In the genomic region with DNA sequence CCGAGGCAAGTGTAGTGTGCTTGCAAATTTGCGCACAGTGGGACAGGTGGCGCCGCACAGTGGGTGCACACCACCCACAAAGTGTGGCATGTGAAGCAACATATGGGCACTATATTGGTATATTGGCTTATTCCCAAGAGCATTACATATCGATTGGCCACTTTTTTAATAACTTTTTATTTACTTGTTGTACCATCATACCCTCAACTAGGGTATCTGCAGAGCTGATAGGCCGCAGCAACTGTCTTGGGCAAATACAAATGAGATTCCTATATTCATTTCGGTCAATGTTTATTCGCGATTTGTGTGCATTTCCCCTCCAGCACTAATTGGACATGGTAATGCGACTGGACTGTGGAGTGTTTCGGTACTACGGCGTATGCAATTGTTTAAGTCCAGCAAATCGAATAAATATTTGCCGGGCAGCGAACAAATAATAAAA, we compare ENCODE assay signal across 1 fruit fly cellular context.
A peak's percentile ranks its signal among the peaks of the same experiment; 100 is the strongest.
TF ChIP-seq lines count a peak whose summit lies in the region.

No protein-coding gene starts in this region.

TF ChIP-seq in whole organism, embryonic, 481 proteins besides CTCF, POLR2A, EP300 and RAD21 (continued from another document and continues in another):
- peak; percentile 67 for TF ChIP-seq Rx (GFP tag; IDR thresholded peaks at IDR 0.05; lab: Robert Waterston, UW)
- TF ChIP-seq CG2678 (tag; optimal IDR thresholded peaks at IDR 0.05; lab: Kevin White, UChicago): peak; percentile 59
- no peak for TF ChIP-seq Usf (GFP tag; optimal IDR thresholded peaks at IDR 0.05; lab: Kevin White, UChicago)
- peak; percentile 54 for TF ChIP-seq CG33557 (GFP tag; optimal IDR thresholded peaks at IDR 0.05; lab: Kevin White, UChicago)
- TF ChIP-seq CG17361 (GFP tag; IDR thresholded peaks at IDR 0.05; lab: Robert Waterston, UW): peak; percentile 71
- no peak for TF ChIP-seq ham (GFP tag; IDR thresholded peaks at IDR 0.05; lab: Robert Waterston, UW)
- no peak for TF ChIP-seq CG17385 (GFP tag; optimal IDR thresholded peaks at IDR 0.05; lab: Kevin White, UChicago)
- peak; percentile 54 for TF ChIP-seq ewg (GFP tag; optimal IDR thresholded peaks at IDR 0.05; lab: Kevin White, UChicago)
- TF ChIP-seq HLH4C (GFP tag; IDR thresholded peaks at IDR 0.05; lab: Robert Waterston, UW; ENCODE audit: partially characterized antibody): no peak
- TF ChIP-seq Dek (tag; optimal IDR thresholded peaks at IDR 0.05; lab: Kevin White, UChicago): no peak
- peak; percentile 55 for TF ChIP-seq CG11398 (GFP tag; optimal IDR thresholded peaks at IDR 0.05; lab: Kevin White, UChicago)
- TF ChIP-seq cato (GFP tag; optimal IDR thresholded peaks at IDR 0.05; lab: Kevin White, UChicago; ENCODE audit: borderline replicate concordance): peak; percentile 20
- TF ChIP-seq Atf3 (GFP tag; optimal IDR thresholded peaks at IDR 0.05; lab: Kevin White, UChicago): no peak
- TF ChIP-seq CG30431 (GFP tag; optimal IDR thresholded peaks at IDR 0.05; lab: Kevin White, UChicago): peak; percentile 17
- peak; percentile 44 for TF ChIP-seq tap (tag; optimal IDR thresholded peaks at IDR 0.05; lab: Kevin White, UChicago)
- TF ChIP-seq ftz-f1 (GFP tag; optimal IDR thresholded peaks at IDR 0.05; lab: Kevin White, UChicago): no peak
- TF ChIP-seq CG15269 (tag; optimal IDR thresholded peaks at IDR 0.05; lab: Kevin White, UChicago): peak; percentile 33
- TF ChIP-seq CG7987 (GFP tag; optimal IDR thresholded peaks at IDR 0.05; lab: Kevin White, UChicago): peak; percentile 36
- TF ChIP-seq chn (GFP tag; optimal IDR thresholded peaks at IDR 0.05; lab: Kevin White, UChicago): no peak
- no peak for TF ChIP-seq CG4854 (GFP tag; optimal IDR thresholded peaks at IDR 0.05; lab: Kevin White, UChicago)
- no peak; the same call in 1 of the 2 replicates for TF ChIP-seq MBD-R2 (GFP tag; IDR thresholded peaks at IDR 0.05; lab: Robert Waterston, UW)
- peak; percentile 64 for TF ChIP-seq CG17359 (tag; optimal IDR thresholded peaks at IDR 0.05; lab: Kevin White, UChicago)
- TF ChIP-seq Nf-YC (tag; optimal IDR thresholded peaks at IDR 0.05; lab: Kevin White, UChicago): no peak
- TF ChIP-seq HHEX (GFP tag; optimal IDR thresholded peaks at IDR 0.05; lab: Kevin White, UChicago): peak; percentile 28
- no peak for TF ChIP-seq gfzf (GFP tag; optimal IDR thresholded peaks at IDR 0.05; lab: Kevin White, UChicago)
- TF ChIP-seq lov (optimal IDR thresholded peaks at IDR 0.05; lab: Kevin White, UChicago): no peak
- TF ChIP-seq lov (GFP tag; IDR thresholded peaks at IDR 0.05; lab: Robert Waterston, UW): 0 out of 3 replicates have a peak, but pooled peaks have one; percentile 15
- TF ChIP-seq inv (GFP tag; IDR thresholded peaks at IDR 0.05; lab: Robert Waterston, UW; ENCODE audit: partially characterized antibody): no peak
- TF ChIP-seq CoRest (tag; optimal IDR thresholded peaks at IDR 0.05; lab: Kevin White, UChicago): peak; percentile 37
- TF ChIP-seq CG16815 (GFP tag; optimal IDR thresholded peaks at IDR 0.05; lab: Kevin White, UChicago): no peak
- no peak for TF ChIP-seq bowl (GFP tag; IDR thresholded peaks at IDR 0.05; lab: Robert Waterston, UW)
- TF ChIP-seq CG7556 (GFP tag; optimal IDR thresholded peaks at IDR 0.05; lab: Kevin White, UChicago): peak; percentile 11
- TF ChIP-seq tin (GFP tag; optimal IDR thresholded peaks at IDR 0.05; lab: Kevin White, UChicago): peak; percentile 36
- TF ChIP-seq kni (GFP tag; optimal IDR thresholded peaks at IDR 0.05; lab: Kevin White, UChicago): no peak
- peak; percentile 26 for TF ChIP-seq CG2120 (GFP tag; optimal IDR thresholded peaks at IDR 0.05; lab: Kevin White, UChicago)
- no peak for TF ChIP-seq Hey (tag; optimal IDR thresholded peaks at IDR 0.05; lab: Kevin White, UChicago)
- 0 out of 2 replicates have a peak, but pooled peaks have one; percentile 25 for TF ChIP-seq E2f1 (GFP tag; IDR thresholded peaks at IDR 0.05; lab: Robert Waterston, UW)
- peak in 1 of 2 experiments; percentile 42 for TF ChIP-seq eve (GFP tag; optimal IDR thresholded peaks at IDR 0.05; lab: Kevin White, UChicago)
- peak; percentile 64; the same call in 1 of the 2 replicates for TF ChIP-seq CG14014 (GFP tag; IDR thresholded peaks at IDR 0.05; lab: Robert Waterston, UW)
- TF ChIP-seq Stat92E (GFP tag; optimal IDR thresholded peaks at IDR 0.05; lab: Kevin White, UChicago): no peak
- peak; percentile 27 for TF ChIP-seq Spps (tag; optimal IDR thresholded peaks at IDR 0.05; lab: Kevin White, UChicago)
- no peak for TF ChIP-seq B-H2 (GFP tag; optimal IDR thresholded peaks at IDR 0.05; lab: Kevin White, UChicago)
- peak; percentile 49; the same call in 1 of the 2 replicates for TF ChIP-seq CG14667 (GFP tag; IDR thresholded peaks at IDR 0.05; lab: Robert Waterston, UW)
- no peak for TF ChIP-seq amos (GFP tag; IDR thresholded peaks at IDR 0.05; lab: Robert Waterston, UW; ENCODE audit: partially characterized antibody)
- TF ChIP-seq Doc2 (GFP tag; IDR thresholded peaks at IDR 0.05; lab: Robert Waterston, UW): no peak
- peak; percentile 41 for TF ChIP-seq HLHmδ (GFP tag; optimal IDR thresholded peaks at IDR 0.05; lab: Kevin White, UChicago)
- TF ChIP-seq CG31224 (GFP tag; IDR thresholded peaks at IDR 0.05; lab: Robert Waterston, UW): peak; percentile 24; the same call in 1 of the 2 replicates
- no peak for TF ChIP-seq CG13894 (tag; optimal IDR thresholded peaks at IDR 0.05; lab: Kevin White, UChicago)
- TF ChIP-seq sd (tag; optimal IDR thresholded peaks at IDR 0.05; lab: Kevin White, UChicago): no peak
- no peak for TF ChIP-seq vfl (GFP tag; optimal IDR thresholded peaks at IDR 0.05; lab: Kevin White, UChicago)
- TF ChIP-seq CG12155 (GFP tag; optimal IDR thresholded peaks at IDR 0.05; lab: Kevin White, UChicago): no peak
- TF ChIP-seq CG15514 (GFP tag; optimal IDR thresholded peaks at IDR 0.05; lab: Kevin White, UChicago): peak; percentile 6
- no peak for TF ChIP-seq CG12744 (GFP tag; optimal IDR thresholded peaks at IDR 0.05; lab: Kevin White, UChicago)
- TF ChIP-seq eyg (GFP tag; optimal IDR thresholded peaks at IDR 0.05; lab: Kevin White, UChicago): peak; percentile 48
- TF ChIP-seq tna (GFP tag; IDR thresholded peaks at IDR 0.05; lab: Robert Waterston, UW; ENCODE audit: partially characterized antibody): no peak
- peak; percentile 55; the same call in 1 of the 2 replicates for TF ChIP-seq vvl (GFP tag; IDR thresholded peaks at IDR 0.05; lab: Robert Waterston, UW)
- TF ChIP-seq CG8924 (tag; optimal IDR thresholded peaks at IDR 0.05; lab: Kevin White, UChicago): no peak
- no peak for TF ChIP-seq D (optimal IDR thresholded peaks at IDR 0.05; lab: Kevin White, UChicago)
- TF ChIP-seq D (GFP tag; optimal IDR thresholded peaks at IDR 0.05; lab: Kevin White, UChicago): peak; percentile 62
- TF ChIP-seq CG2129 (GFP tag; IDR thresholded peaks at IDR 0.05; lab: Robert Waterston, UW; ENCODE audit: partially characterized antibody): no peak
- peak; percentile 6 for TF ChIP-seq CG10274 (GFP tag; optimal IDR thresholded peaks at IDR 0.05; lab: Kevin White, UChicago)
- TF ChIP-seq gem (tag; optimal IDR thresholded peaks at IDR 0.05; lab: Kevin White, UChicago): peak; percentile 67
- TF ChIP-seq Poxn (GFP tag; IDR thresholded peaks at IDR 0.05; lab: Robert Waterston, UW): no peak
- TF ChIP-seq NfI (GFP tag; optimal IDR thresholded peaks at IDR 0.05; lab: Kevin White, UChicago): no peak
- TF ChIP-seq disco-r (GFP tag; optimal IDR thresholded peaks at IDR 0.05; lab: Kevin White, UChicago): peak; percentile 15
- TF ChIP-seq CG7357 (GFP tag; IDR thresholded peaks at IDR 0.05; lab: Robert Waterston, UW): 0 out of 3 replicates have a peak, but pooled peaks have one; percentile 36
- TF ChIP-seq CG17328 (GFP tag; IDR thresholded peaks at IDR 0.05; lab: Robert Waterston, UW): no peak; the same call in none of the 2 replicates
- no peak for TF ChIP-seq CG18599 (GFP tag; optimal IDR thresholded peaks at IDR 0.05; lab: Kevin White, UChicago)
- no peak for TF ChIP-seq CG3995 (GFP tag; optimal IDR thresholded peaks at IDR 0.05; lab: Kevin White, UChicago)
- TF ChIP-seq CG13287 (GFP tag; IDR thresholded peaks at IDR 0.05; lab: Robert Waterston, UW; ENCODE audit: partially characterized antibody): no peak
- peak; percentile 25 for TF ChIP-seq CG6254 (GFP tag; optimal IDR thresholded peaks at IDR 0.05; lab: Kevin White, UChicago)
- no peak for TF ChIP-seq CG34224 (GFP tag; IDR thresholded peaks at IDR 0.05; lab: Robert Waterston, UW; ENCODE audit: partially characterized antibody)
- peak; percentile 52; the same call in 1 of the 2 replicates for TF ChIP-seq CG6689 (GFP tag; IDR thresholded peaks at IDR 0.05; lab: Robert Waterston, UW)
- TF ChIP-seq gce (GFP tag; IDR thresholded peaks at IDR 0.05; lab: Robert Waterston, UW): no peak
- peak; percentile 43; the same call in 1 of the 3 replicates for TF ChIP-seq so (GFP tag; IDR thresholded peaks at IDR 0.05; lab: Robert Waterston, UW)
- TF ChIP-seq CG10543 (GFP tag; optimal IDR thresholded peaks at IDR 0.05; lab: Kevin White, UChicago): no peak
- TF ChIP-seq CG3163 (GFP tag; optimal IDR thresholded peaks at IDR 0.05; lab: Kevin White, UChicago): no peak
- no peak for TF ChIP-seq kah (GFP tag; optimal IDR thresholded peaks at IDR 0.05; lab: Kevin White, UChicago)
- TF ChIP-seq abd-A (tag; optimal IDR thresholded peaks at IDR 0.05; lab: Kevin White, UChicago): no peak
- no peak for TF ChIP-seq sens-2 (GFP tag; IDR thresholded peaks at IDR 0.05; lab: Robert Waterston, UW)
- no peak for TF ChIP-seq Mad (GFP tag; optimal IDR thresholded peaks at IDR 0.05; lab: Kevin White, UChicago)
- TF ChIP-seq wor (GFP tag; IDR thresholded peaks at IDR 0.05; lab: Robert Waterston, UW): peak; percentile 64
- TF ChIP-seq CG30403 (GFP tag; optimal IDR thresholded peaks at IDR 0.05; lab: Kevin White, UChicago): peak; percentile 32
- no peak for TF ChIP-seq Hmr (GFP tag; optimal IDR thresholded peaks at IDR 0.05; lab: Kevin White, UChicago)
- TF ChIP-seq H2.0 (GFP tag; IDR thresholded peaks at IDR 0.05; lab: Robert Waterston, UW): 0 out of 2 replicates have a peak, but pooled peaks have one; percentile 37
- peak; percentile 27 for TF ChIP-seq CG15601 (tag; optimal IDR thresholded peaks at IDR 0.05; lab: Kevin White, UChicago)
- TF ChIP-seq CG9876 (GFP tag; optimal IDR thresholded peaks at IDR 0.05; lab: Kevin White, UChicago): peak; percentile 28
- peak; percentile 64 for TF ChIP-seq CG6813 (GFP tag; optimal IDR thresholded peaks at IDR 0.05; lab: Kevin White, UChicago)
- no peak for TF ChIP-seq CG7372 (GFP tag; IDR thresholded peaks at IDR 0.05; lab: Robert Waterston, UW)
- TF ChIP-seq az2 (GFP tag; optimal IDR thresholded peaks at IDR 0.05; lab: Kevin White, UChicago): peak; percentile 43
- TF ChIP-seq Pdp1 (GFP tag; optimal IDR thresholded peaks at IDR 0.05; lab: Kevin White, UChicago): peak; percentile 45 to 64
- no peak for TF ChIP-seq Opbp (GFP tag; IDR thresholded peaks at IDR 0.05; lab: Robert Waterston, UW; ENCODE audit: partially characterized antibody)
- no peak for TF ChIP-seq CG7745 (tag; optimal IDR thresholded peaks at IDR 0.05; lab: Kevin White, UChicago)
- peak; percentile 18 for TF ChIP-seq shn (GFP tag; optimal IDR thresholded peaks at IDR 0.05; lab: Kevin White, UChicago)
- peak; percentile 52 for TF ChIP-seq CG9727 (GFP tag; optimal IDR thresholded peaks at IDR 0.05; lab: Kevin White, UChicago)
- TF ChIP-seq tio (GFP tag; optimal IDR thresholded peaks at IDR 0.05; lab: Kevin White, UChicago): peak; percentile 25
- TF ChIP-seq slbo (GFP tag; IDR thresholded peaks at IDR 0.05; lab: Robert Waterston, UW): peak; percentile 68
- TF ChIP-seq twi (tag; optimal IDR thresholded peaks at IDR 0.05; lab: Kevin White, UChicago): no peak
- TF ChIP-seq ro (GFP tag; IDR thresholded peaks at IDR 0.05; lab: Robert Waterston, UW): no peak
- peak; percentile 52; the same call in 1 of the 3 replicates for TF ChIP-seq ase (GFP tag; IDR thresholded peaks at IDR 0.05; lab: Robert Waterston, UW)
- TF ChIP-seq fru (optimal IDR thresholded peaks at IDR 0.05; lab: Kevin White, UChicago): no peak
- 0 out of 2 replicates have a peak, but pooled peaks have one; percentile 18 for TF ChIP-seq ranshi (GFP tag; IDR thresholded peaks at IDR 0.05; lab: Robert Waterston, UW)
- TF ChIP-seq CG14860 (GFP tag; IDR thresholded peaks at IDR 0.05; lab: Robert Waterston, UW; ENCODE audit: partially characterized antibody): no peak
- no peak for TF ChIP-seq CG10565 (GFP tag; optimal IDR thresholded peaks at IDR 0.05; lab: Kevin White, UChicago)
- no peak for TF ChIP-seq B-H1 (GFP tag; IDR thresholded peaks at IDR 0.05; lab: Robert Waterston, UW)
- TF ChIP-seq CG2116 (GFP tag; optimal IDR thresholded peaks at IDR 0.05; lab: Kevin White, UChicago): peak; percentile 27
- TF ChIP-seq sob (GFP tag; IDR thresholded peaks at IDR 0.05; lab: Robert Waterston, UW): peak; percentile 16; the same call in 1 of the 2 replicates
- TF ChIP-seq lola (GFP tag; optimal IDR thresholded peaks at IDR 0.05; lab: Kevin White, UChicago): peak in 1 of 3 experiments; percentile 54
- no peak for TF ChIP-seq CG31365 (tag; optimal IDR thresholded peaks at IDR 0.05; lab: Kevin White, UChicago)
- TF ChIP-seq CG11560 (tag; IDR thresholded peaks at IDR 0.05; lab: Robert Waterston, UW): no peak; the same call in 2 of the 3 replicates
- no peak for TF ChIP-seq chm (GFP tag; IDR thresholded peaks at IDR 0.05; lab: Robert Waterston, UW)
- TF ChIP-seq CG12659 (GFP tag; optimal IDR thresholded peaks at IDR 0.05; lab: Kevin White, UChicago): no peak
- TF ChIP-seq org-1 (GFP tag; optimal IDR thresholded peaks at IDR 0.05; lab: Kevin White, UChicago): peak; percentile 46
- peak; percentile 31 for TF ChIP-seq CG18619 (GFP tag; optimal IDR thresholded peaks at IDR 0.05; lab: Kevin White, UChicago)
- peak; percentile 51 for TF ChIP-seq nerfin-1 (tag; optimal IDR thresholded peaks at IDR 0.05; lab: Kevin White, UChicago)
- no peak for TF ChIP-seq Deaf1 (tag; optimal IDR thresholded peaks at IDR 0.05; lab: Kevin White, UChicago)
- no peak for TF ChIP-seq CG17912 (GFP tag; optimal IDR thresholded peaks at IDR 0.05; lab: Kevin White, UChicago)
- TF ChIP-seq mirr (GFP tag; optimal IDR thresholded peaks at IDR 0.05; lab: Kevin White, UChicago): no peak
- TF ChIP-seq CG11247 (GFP tag; IDR thresholded peaks at IDR 0.05; lab: Robert Waterston, UW): no peak
- TF ChIP-seq CG9932 (GFP tag; IDR thresholded peaks at IDR 0.05; lab: Robert Waterston, UW): 0 out of 2 replicates have a peak, but pooled peaks have one; percentile 20
- TF ChIP-seq ERR (GFP tag; optimal IDR thresholded peaks at IDR 0.05; lab: Kevin White, UChicago): no peak
- peak; percentile 46 for TF ChIP-seq CG1024 (GFP tag; IDR thresholded peaks at IDR 0.05; lab: Robert Waterston, UW)
- TF ChIP-seq nmo (GFP tag; optimal IDR thresholded peaks at IDR 0.05; lab: Kevin White, UChicago): peak; percentile 52
- peak; percentile 56 for TF ChIP-seq unpg (GFP tag; optimal IDR thresholded peaks at IDR 0.05; lab: Kevin White, UChicago)
- TF ChIP-seq scrt (GFP tag; optimal IDR thresholded peaks at IDR 0.05; lab: Kevin White, UChicago): no peak
